Fruit fly (Drosophila melanogaster): ENCODE data around the gene CG17260.

The CG17260 gene

dm6 chr2L:2999113-2999512 lies 37.9 kb upstream of the CG17260 start, which contains the start of gene Ccdc85 (continued):
- TF ChIP-seq CG4820 (GFP tag; optimal IDR thresholded peaks at IDR 0.05): no peak
- no peak for TF ChIP-seq Antp (GFP tag; optimal IDR thresholded peaks at IDR 0.05)
- TF ChIP-seq CG14441 (GFP tag; IDR thresholded peaks at IDR 0.05): no peak
- no peak for TF ChIP-seq CG15696 (tag; optimal IDR thresholded peaks at IDR 0.05)
- peak; percentile 100 for TF ChIP-seq tna (GFP tag; IDR thresholded peaks at IDR 0.05; ENCODE audit: partially characterized antibody)
- no peak for TF ChIP-seq CG9609 (GFP tag; optimal IDR thresholded peaks at IDR 0.05)
- TF ChIP-seq CG13624 (GFP tag; optimal IDR thresholded peaks at IDR 0.05): peak; percentile 55
- peak; percentile 17 for TF ChIP-seq CHES-1-like (GFP tag; optimal IDR thresholded peaks at IDR 0.05)
- no peak for TF ChIP-seq abd-A (tag; optimal IDR thresholded peaks at IDR 0.05)
- peak; percentile 50; the same call in 1 of the 3 replicates for TF ChIP-seq CG11560 (tag; IDR thresholded peaks at IDR 0.05)
- TF ChIP-seq hb (GFP tag; IDR thresholded peaks at IDR 0.05; ENCODE audit: partially characterized antibody): peak; percentile 98
- TF ChIP-seq CG5245 (GFP tag; optimal IDR thresholded peaks at IDR 0.05): no peak
- TF ChIP-seq Nf-YB (GFP tag; optimal IDR thresholded peaks at IDR 0.05): peak; percentile 18
- no peak for TF ChIP-seq psq (GFP tag; optimal IDR thresholded peaks at IDR 0.05)
- TF ChIP-seq CG8765 (GFP tag; IDR thresholded peaks at IDR 0.05): no peak
- TF ChIP-seq CG8478 (optimal IDR thresholded peaks at IDR 0.05): no peak
- TF ChIP-seq CG8290 (GFP tag; optimal IDR thresholded peaks at IDR 0.05): peak; percentile 40
- TF ChIP-seq CG8290 (tag; optimal IDR thresholded peaks at IDR 0.05): no peak
- TF ChIP-seq CG17568 (GFP tag; optimal IDR thresholded peaks at IDR 0.05): no peak
- TF ChIP-seq disco-r (GFP tag; optimal IDR thresholded peaks at IDR 0.05): no peak
- TF ChIP-seq fd96Cb (tag; optimal IDR thresholded peaks at IDR 0.05): no peak
- no peak for TF ChIP-seq tio (GFP tag; optimal IDR thresholded peaks at IDR 0.05)
- no peak for TF ChIP-seq Gug (GFP tag; IDR thresholded peaks at IDR 0.05)
- TF ChIP-seq CG7271 (tag; optimal IDR thresholded peaks at IDR 0.05): no peak
- TF ChIP-seq Tbp (GFP tag; optimal IDR thresholded peaks at IDR 0.05): no peak
- TF ChIP-seq CG13424 (tag; optimal IDR thresholded peaks at IDR 0.05): peak; percentile 14
- TF ChIP-seq cg (GFP tag; optimal IDR thresholded peaks at IDR 0.05): no peak
- no peak for TF ChIP-seq cwo (GFP tag; optimal IDR thresholded peaks at IDR 0.05)

DNA sequence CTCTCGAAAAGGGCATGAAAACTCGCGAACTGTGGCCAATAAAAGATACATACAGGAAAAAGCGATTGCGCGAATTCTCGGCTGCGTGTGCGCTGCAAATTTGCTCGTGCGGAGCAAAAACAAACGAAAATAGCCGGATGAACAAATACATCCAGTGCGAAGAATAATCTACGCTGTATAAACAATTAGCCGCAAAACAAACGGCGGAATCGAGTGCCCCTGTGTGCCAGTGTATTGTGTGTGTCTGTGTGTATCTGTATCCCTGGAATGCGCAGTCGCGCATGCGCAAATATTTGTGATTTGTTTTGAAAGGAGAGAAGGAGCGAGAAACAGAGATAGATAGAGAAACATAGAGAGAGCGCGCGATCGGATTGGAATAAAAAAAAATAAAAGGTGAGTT lies 37.4 kb upstream of the CG17260 start:
- TF ChIP-seq CG12299 (tag; optimal IDR thresholded peaks at IDR 0.05): no peak
- TF ChIP-seq Med (GFP tag): peak; percentile 3
- TF ChIP-seq tx (GFP tag; optimal IDR thresholded peaks at IDR 0.05): no peak
- TF ChIP-seq Elba2 (GFP tag; optimal IDR thresholded peaks at IDR 0.05): no peak
- TF ChIP-seq zen (tag; optimal IDR thresholded peaks at IDR 0.05): peak; percentile 41
- TF ChIP-seq Xbp1 (GFP tag; optimal IDR thresholded peaks at IDR 0.05): no peak
- TF ChIP-seq CG15073 (GFP tag; optimal IDR thresholded peaks at IDR 0.05): no peak
- TF ChIP-seq CG6765 (GFP tag; optimal IDR thresholded peaks at IDR 0.05): no peak
- TF ChIP-seq zfh1 (GFP tag; IDR thresholded peaks at IDR 0.05): peak; percentile 30; the same call in 1 of the 3 replicates
- peak; percentile 88 for TF ChIP-seq CG15479 (GFP tag; optimal IDR thresholded peaks at IDR 0.05)
- TF ChIP-seq CG15696 (tag; optimal IDR thresholded peaks at IDR 0.05): peak; percentile 4
- TF ChIP-seq tll (GFP tag; optimal IDR thresholded peaks at IDR 0.05): peak in 1 of 2 experiments; percentile 50
- TF ChIP-seq D (optimal IDR thresholded peaks at IDR 0.05): peak; percentile 41
- no peak for TF ChIP-seq D (GFP tag; optimal IDR thresholded peaks at IDR 0.05)
- peak; percentile 5; the same call in 1 of the 3 replicates for TF ChIP-seq CG6791 (GFP tag; IDR thresholded peaks at IDR 0.05; ENCODE audit: partially characterized antibody)
- no peak for TF ChIP-seq CG4404 (GFP tag; IDR thresholded peaks at IDR 0.05)
- TF ChIP-seq CG12659 (GFP tag; optimal IDR thresholded peaks at IDR 0.05): no peak
- peak; percentile 9 for TF ChIP-seq Ets65A (GFP tag)
- no peak for TF ChIP-seq mld (GFP tag; IDR thresholded peaks at IDR 0.05; ENCODE audit: partially characterized antibody)
- peak; percentile 15 for TF ChIP-seq sens (GFP tag)
- TF ChIP-seq CG6254 (GFP tag; optimal IDR thresholded peaks at IDR 0.05): peak; percentile 92
- TF ChIP-seq cad (GFP tag; optimal IDR thresholded peaks at IDR 0.05): peak; percentile 3
- peak; percentile 72 for TF ChIP-seq fd102C (GFP tag; optimal IDR thresholded peaks at IDR 0.05)
- TF ChIP-seq zf30C (GFP tag; optimal IDR thresholded peaks at IDR 0.05): peak; percentile 61
- TF ChIP-seq az2 (GFP tag; optimal IDR thresholded peaks at IDR 0.05): no peak
- peak; percentile 3 for TF ChIP-seq YL-1 (GFP tag; optimal IDR thresholded peaks at IDR 0.05)

Data from whole organism, embryonic.